Worm (Caenorhabditis elegans): ENCODE results near the gene srh-23.

srh-23 gene

DNA sequence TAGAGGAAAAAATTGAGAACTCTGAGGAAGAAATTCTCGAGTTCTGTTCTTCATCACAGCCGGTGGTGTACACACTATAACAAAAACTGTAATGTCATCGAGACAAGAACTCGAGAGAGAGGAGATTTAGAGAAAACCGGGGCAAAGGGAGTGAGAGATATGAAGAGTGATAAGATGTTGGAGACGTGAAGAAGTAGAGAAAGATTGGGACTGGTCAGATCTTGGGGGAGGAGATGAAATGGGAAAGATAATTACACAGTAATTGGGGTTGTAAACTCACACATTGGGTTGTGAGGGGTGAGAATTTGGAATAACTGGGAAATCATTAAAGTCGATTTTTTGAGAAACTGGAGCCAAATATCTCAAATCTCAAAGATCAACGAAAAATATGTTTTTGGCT lies 44.9 kb downstream of the srh-23 start:
- TF ChIP-seq nhr-28 (tag; optimal IDR thresholded peaks at IDR 0.05) (peak; percentile 24), lin-1 (GFP tag; IDR thresholded peaks at IDR 0.05) (no peak), ceh-32 (tag; optimal IDR thresholded peaks at IDR 0.05; ENCODE audit: poor library complexity) (no peak), nhr-6 (tag; optimal IDR thresholded peaks at IDR 0.05) (no peak), mxl-2 (GFP tag; conservative IDR thresholded peaks at IDR 0.05) (no peak), lim-7 (GFP tag; IDR thresholded peaks at IDR 0.05) (no peak), spr-3 (GFP tag; optimal IDR thresholded peaks at IDR 0.05) (no peak), dmd-6 (GFP tag; IDR thresholded peaks at IDR 0.05) (no peak), aly-2 (tag; optimal IDR thresholded peaks at IDR 0.05) (no peak)

DNA sequence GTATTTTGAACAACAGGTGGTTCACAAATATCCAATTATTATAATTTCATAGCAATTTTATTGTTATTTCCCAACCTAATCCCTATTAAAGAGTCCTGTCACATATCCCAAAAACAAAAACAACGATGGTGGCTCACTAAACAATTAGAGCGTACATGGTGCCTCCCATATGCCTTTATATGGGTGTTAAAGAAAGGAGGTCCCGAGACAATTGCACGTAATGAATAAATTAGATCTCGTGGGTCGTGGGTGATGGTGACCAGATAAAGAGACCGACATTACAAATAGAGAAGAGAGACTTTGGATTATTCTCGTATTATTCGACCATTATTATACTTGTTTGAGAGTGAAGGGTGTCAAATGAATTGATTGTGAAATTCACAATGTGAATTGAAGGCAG lies 46.3 kb downstream of the srh-23 start:
- no peak for TF ChIP-seq mdl-1 (tag; optimal IDR thresholded peaks at IDR 0.05)
- TF ChIP-seq php-3 (GFP tag; IDR thresholded peaks at IDR 0.05): no peak
- TF ChIP-seq spr-1 (tag; optimal IDR thresholded peaks at IDR 0.05): no peak
- TF ChIP-seq fkh-10 (GFP tag; optimal IDR thresholded peaks at IDR 0.05): no peak
- TF ChIP-seq lsy-2 (tag; optimal IDR thresholded peaks at IDR 0.05): no peak
- no peak for TF ChIP-seq hif-1 (tag; optimal IDR thresholded peaks at IDR 0.05)
- TF ChIP-seq lir-3 (tag; optimal IDR thresholded peaks at IDR 0.05): no peak
- no peak for TF ChIP-seq Y5F2A.4 (GFP tag; optimal IDR thresholded peaks at IDR 0.05)
- TF ChIP-seq ceh-20 (GFP tag; IDR thresholded peaks at IDR 0.05): no peak
- TF ChIP-seq dve-1 (tag; optimal IDR thresholded peaks at IDR 0.05; ENCODE audit: insufficient read depth): no peak
- TF ChIP-seq gei-8 (GFP tag; optimal IDR thresholded peaks at IDR 0.05): no peak

DNA sequence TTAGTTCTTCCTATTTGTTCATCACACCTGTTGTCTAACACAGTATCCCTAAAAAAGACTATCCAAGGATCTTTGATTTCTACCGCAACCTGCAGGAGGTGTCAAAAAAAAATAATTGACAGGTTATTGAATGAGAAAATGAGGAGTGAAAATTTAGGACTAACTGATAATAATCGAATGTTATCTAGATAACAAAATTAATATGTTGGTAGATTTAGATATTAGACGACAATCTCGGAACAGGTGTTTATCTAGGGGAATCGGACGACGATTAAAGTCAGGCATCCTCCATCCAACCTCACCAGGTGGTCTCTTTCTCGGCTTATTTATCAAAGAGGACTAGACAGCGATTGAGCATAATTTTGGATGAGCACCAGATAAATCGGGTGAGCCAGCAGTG lies 47.9 kb downstream of the srh-23 start:
- TF ChIP-seq saeg-2 (GFP tag; IDR thresholded peaks at IDR 0.05) (no peak), unc-62 (GFP tag; optimal IDR thresholded peaks at IDR 0.05 in 1 of 2) (peak in 1 of 2 experiments; percentile 13), unc-62 (tag; optimal IDR thresholded peaks at IDR 0.05) (no peak), ceh-32 (tag; optimal IDR thresholded peaks at IDR 0.05; ENCODE audit: poor library complexity) (no peak), dve-1 (tag; optimal IDR thresholded peaks at IDR 0.05; ENCODE audit: insufficient read depth) (peak; percentile 27), dmd-6 (GFP tag; IDR thresholded peaks at IDR 0.05) (peak; percentile 17; the same call in 1 of the 2 replicates), F44E2.7 (GFP tag; IDR thresholded peaks at IDR 0.05) (no peak)

DNA sequence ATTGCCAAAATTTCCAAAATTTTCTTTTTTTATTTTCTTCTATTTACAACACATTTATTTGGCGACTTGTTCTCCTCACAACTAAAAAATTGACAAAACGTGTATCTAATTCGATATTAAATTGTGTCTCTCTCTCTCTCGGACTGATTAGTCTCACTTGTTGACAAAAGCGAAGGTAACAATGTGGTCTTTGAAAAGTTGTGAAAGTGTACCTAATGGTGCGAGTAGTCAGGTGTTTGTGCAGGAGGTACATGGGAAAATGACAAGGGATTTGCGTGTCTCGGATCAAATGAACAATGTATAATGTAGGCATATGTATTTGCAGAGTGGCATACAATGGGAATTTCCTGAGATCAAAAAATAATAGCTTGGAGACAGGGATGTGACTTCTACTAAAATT lies 48.6 kb downstream of the srh-23 start:
- TF ChIP-seq unc-62 (GFP tag; optimal IDR thresholded peaks at IDR 0.05 in 1 of 2) (peak in 1 of 2 experiments; percentile 33), unc-62 (tag; optimal IDR thresholded peaks at IDR 0.05) (no peak), daf-16 (GFP tag; optimal IDR thresholded peaks at IDR 0.05) (no peak), daf-16 (tag; optimal IDR thresholded peaks at IDR 0.05) (peak; percentile 61), nhr-28 (tag; optimal IDR thresholded peaks at IDR 0.05) (peak; percentile 48), dve-1 (tag; optimal IDR thresholded peaks at IDR 0.05; ENCODE audit: insufficient read depth) (peak; percentile 13), hlh-30 (tag; optimal IDR thresholded peaks at IDR 0.05; ENCODE audit: insufficient read depth) (no peak), zfp-3 (GFP tag; conservative IDR thresholded peaks at IDR 0.05) (no peak), nhr-11 (tag; optimal IDR thresholded peaks at IDR 0.05) (peak; percentile 11)
